Fruit fly (Drosophila melanogaster): ENCODE measurements around the gene sens-2.

sens-2 gene

DNA sequence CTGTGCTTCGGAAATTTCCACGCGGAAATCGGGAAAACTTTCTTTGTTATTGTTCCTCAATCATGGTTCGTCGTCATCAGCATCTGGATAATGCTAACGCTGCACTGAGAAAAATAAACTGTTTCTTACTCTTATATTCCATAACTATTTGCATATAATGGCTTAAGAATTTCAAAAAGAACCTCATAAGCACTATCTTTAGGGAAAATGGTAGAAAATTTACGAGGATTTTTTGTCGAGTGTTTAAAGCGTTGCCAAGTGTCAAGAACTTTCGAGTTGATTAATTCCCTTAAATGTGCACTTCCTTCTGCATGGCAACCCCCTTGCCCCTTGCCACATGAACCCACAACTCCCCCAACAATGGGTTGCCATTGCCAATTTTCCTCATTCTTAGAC, 33.8 kb upstream of the sens-2 start (continued):
- no peak for TF ChIP-seq Hmr (GFP tag; optimal IDR thresholded peaks at IDR 0.05)
- peak; percentile 19; the same call in 1 of the 2 replicates for TF ChIP-seq CG32772 (GFP tag; IDR thresholded peaks at IDR 0.05)
- TF ChIP-seq jumu (GFP tag; optimal IDR thresholded peaks at IDR 0.05): no peak
- no peak for TF ChIP-seq klu (GFP tag; IDR thresholded peaks at IDR 0.05)
- peak; percentile 39 for TF ChIP-seq CG17568 (GFP tag; optimal IDR thresholded peaks at IDR 0.05)
- no peak for TF ChIP-seq Bgb (GFP tag; IDR thresholded peaks at IDR 0.05; ENCODE audit: partially characterized antibody)
- TF ChIP-seq CG4730 (GFP tag; IDR thresholded peaks at IDR 0.05): no peak
- no peak for TF ChIP-seq Jarid2 (GFP tag; optimal IDR thresholded peaks at IDR 0.05)
- no peak for TF ChIP-seq CHES-1-like (GFP tag; optimal IDR thresholded peaks at IDR 0.05)
- TF ChIP-seq Ptx1 (GFP tag; IDR thresholded peaks at IDR 0.05): peak; percentile 53
- peak; percentile 74 for TF ChIP-seq dmrt99B (tag; optimal IDR thresholded peaks at IDR 0.05)
- TF ChIP-seq CG5953 (GFP tag; IDR thresholded peaks at IDR 0.05): peak; percentile 55; the same call in 1 of the 2 replicates
- peak; percentile 12 for TF ChIP-seq p53 (GFP tag; optimal IDR thresholded peaks at IDR 0.05)
- TF ChIP-seq gcm2 (GFP tag; optimal IDR thresholded peaks at IDR 0.05): no peak
- TF ChIP-seq ERR (GFP tag; optimal IDR thresholded peaks at IDR 0.05): no peak
- peak; percentile 91 for TF ChIP-seq Ets65A (GFP tag)
- TF ChIP-seq unc-4 (GFP tag; IDR thresholded peaks at IDR 0.05; ENCODE audit: partially characterized antibody): no peak
- no peak for TF ChIP-seq odd (GFP tag; optimal IDR thresholded peaks at IDR 0.05)
- no peak for TF ChIP-seq cg (GFP tag; optimal IDR thresholded peaks at IDR 0.05)
- no peak for TF ChIP-seq CG1024 (GFP tag; IDR thresholded peaks at IDR 0.05)
- TF ChIP-seq Sox102F (GFP tag; optimal IDR thresholded peaks at IDR 0.05): peak; percentile 78
- TF ChIP-seq crp (GFP tag; optimal IDR thresholded peaks at IDR 0.05): no peak
- TF ChIP-seq pan (optimal IDR thresholded peaks at IDR 0.05): no peak
- TF ChIP-seq pan (GFP tag; optimal IDR thresholded peaks at IDR 0.05 in 1 of 2, IDR thresholded peaks at IDR 0.05 in 1 of 2): peak in 1 of 2 experiments; percentile 57
- no peak for TF ChIP-seq Poxn (GFP tag; IDR thresholded peaks at IDR 0.05)
- TF ChIP-seq CG13424 (tag; optimal IDR thresholded peaks at IDR 0.05): peak; percentile 48
- peak; percentile 59 for TF ChIP-seq CG17328 (GFP tag; IDR thresholded peaks at IDR 0.05)
- peak; percentile 30 for TF ChIP-seq dmrt11E (tag; optimal IDR thresholded peaks at IDR 0.05)
- no peak for TF ChIP-seq Fer1 (GFP tag; optimal IDR thresholded peaks at IDR 0.05)
- TF ChIP-seq CG10147 (GFP tag; optimal IDR thresholded peaks at IDR 0.05): peak; percentile 4
- no peak for TF ChIP-seq CG11085 (GFP tag; IDR thresholded peaks at IDR 0.05)
- no peak for TF ChIP-seq Lim3 (GFP tag; IDR thresholded peaks at IDR 0.05)
- peak; percentile 76 for TF ChIP-seq fd96Cb (tag; optimal IDR thresholded peaks at IDR 0.05)
- TF ChIP-seq sna (GFP tag; IDR thresholded peaks at IDR 0.05; ENCODE audit: partially characterized antibody): no peak
- TF ChIP-seq CG7786 (GFP tag; optimal IDR thresholded peaks at IDR 0.05): peak; percentile 48
- no peak for TF ChIP-seq Rx (GFP tag; IDR thresholded peaks at IDR 0.05)
- TF ChIP-seq CG6654 (GFP tag; optimal IDR thresholded peaks at IDR 0.05): peak; percentile 44
- no peak for TF ChIP-seq CG3163 (GFP tag; optimal IDR thresholded peaks at IDR 0.05)
- no peak for TF ChIP-seq CG12769 (tag; optimal IDR thresholded peaks at IDR 0.05)
- no peak for TF ChIP-seq CkIIα-i1 (GFP tag; IDR thresholded peaks at IDR 0.05)
- TF ChIP-seq CG8290 (GFP tag; optimal IDR thresholded peaks at IDR 0.05): no peak
- TF ChIP-seq CG8290 (tag; optimal IDR thresholded peaks at IDR 0.05): no peak
- TF ChIP-seq CG34376 (GFP tag; optimal IDR thresholded peaks at IDR 0.05): no peak
- peak; percentile 41 for TF ChIP-seq CG17802 (tag; optimal IDR thresholded peaks at IDR 0.05)
- TF ChIP-seq CG9609 (GFP tag; optimal IDR thresholded peaks at IDR 0.05): peak; percentile 35
- TF ChIP-seq TFAM (GFP tag; optimal IDR thresholded peaks at IDR 0.05): no peak
- TF ChIP-seq luna (GFP tag; optimal IDR thresholded peaks at IDR 0.05): peak; percentile 56
- no peak for TF ChIP-seq CG18619 (GFP tag; optimal IDR thresholded peaks at IDR 0.05)
- TF ChIP-seq CG13624 (GFP tag; optimal IDR thresholded peaks at IDR 0.05): no peak
- TF ChIP-seq CG12391 (tag; optimal IDR thresholded peaks at IDR 0.05): peak; percentile 44
- TF ChIP-seq CG13775 (GFP tag; optimal IDR thresholded peaks at IDR 0.05): peak; percentile 29
- peak; percentile 29; the same call in 1 of the 2 replicates for TF ChIP-seq Oaz (GFP tag; IDR thresholded peaks at IDR 0.05)

Measured in whole organism, embryonic.